Worm (Caenorhabditis elegans) whole organism, L3 larva: ENCODE data around the gene dnc-1.

Experiments
- ama-1 ChIP-seq: fragments of 150-350 bp; optimal IDR thresholded peaks from 2 replicates; lab custom pipeline; 2018
- unc-62 ChIP-seq: fragments of 150-350 bp; sonication (generic microtip); optimal IDR thresholded peaks from 4 replicates; lab custom pipeline; 2014; ENCODE audit warnings: missing biosample characterization, missing genetic modification reagents, missing genetic modification characterization
- zag-1 ChIP-seq: fragments of 150-350 bp; optimal IDR thresholded peaks from 2 replicates; lab custom pipeline; 2014; ENCODE audit warnings: missing biosample characterization, missing genetic modification characterization

- TF ChIP-seq unc-62 (GFP tag; lab: Kevin White, UChicago) (no peak), zag-1 (tag; lab: Kevin White, UChicago) (no peak), ama-1 (lab: Kevin White, UChicago) (no peak)
Observed at ce11 chrIV:10913081-10913480, 19.9 kb downstream of the dnc-1 start, which contains the start of gene ZK593.2.
